Fruit fly (Drosophila melanogaster): Measurements from ENCODE around the gene mIF2.

The mIF2 gene

DNA sequence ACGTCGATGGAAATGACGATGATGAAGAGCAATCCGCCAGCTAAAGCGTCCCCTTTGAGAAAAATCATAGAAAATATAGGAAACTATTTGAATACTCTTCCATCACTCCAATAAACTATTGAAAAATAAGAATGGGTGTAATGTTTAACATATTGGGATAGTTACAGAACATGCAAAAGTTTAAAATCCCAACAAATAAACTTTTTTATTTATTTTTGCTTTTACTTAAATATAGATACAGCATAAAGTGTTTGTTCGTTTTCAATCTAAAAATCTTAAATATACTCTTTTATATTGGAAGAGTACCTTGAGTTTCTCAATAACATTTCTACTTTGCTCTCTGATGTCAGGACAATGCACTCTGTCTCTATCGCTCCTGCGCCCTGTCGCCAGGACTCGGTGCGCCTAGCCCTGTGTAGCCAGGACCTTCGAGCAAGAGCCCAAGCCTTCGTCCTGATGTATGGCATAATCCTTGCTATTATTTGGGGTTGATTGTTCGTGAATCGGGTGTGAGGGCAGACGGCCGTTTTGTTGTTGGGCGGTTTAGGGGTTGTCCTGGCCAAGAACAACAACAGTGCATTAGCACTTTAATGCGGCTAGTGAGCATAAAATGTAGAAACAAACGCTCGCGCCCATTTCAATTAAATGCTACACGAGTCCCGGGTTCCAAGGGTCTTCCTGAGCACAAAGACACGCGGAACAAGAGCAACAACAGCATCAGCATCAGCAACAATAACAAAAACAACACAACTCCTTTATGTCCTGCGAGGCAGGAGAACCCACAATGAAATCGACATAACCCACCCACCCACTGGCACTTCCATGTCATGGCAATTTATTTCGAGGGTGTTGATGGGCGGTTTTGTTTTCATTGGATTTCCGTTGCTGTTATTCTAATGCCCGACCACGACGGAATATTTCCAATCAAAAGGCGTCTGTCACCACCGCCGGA lies 28.4 kb upstream of the mIF2 start (continued):
- TF ChIP-seq chinmo (GFP tag; IDR thresholded peaks at IDR 0.05; ENCODE audit: partially characterized antibody) (0 out of 4 replicates have a peak, but pooled peaks have one; percentile 51), CG10267 (tag; optimal IDR thresholded peaks at IDR 0.05) (peak; percentile 32), ato (GFP tag; IDR thresholded peaks at IDR 0.05; ENCODE audit: partially characterized antibody) (no peak), Hey (tag; optimal IDR thresholded peaks at IDR 0.05) (peak; percentile 72), toy (GFP tag; IDR thresholded peaks at IDR 0.05) (no peak), CG10979 (tag; optimal IDR thresholded peaks at IDR 0.05) (peak; percentile 39), p53 (GFP tag; optimal IDR thresholded peaks at IDR 0.05) (no peak), disco-r (GFP tag; optimal IDR thresholded peaks at IDR 0.05) (no peak), mirr (GFP tag; optimal IDR thresholded peaks at IDR 0.05) (peak; percentile 5), chm (GFP tag; IDR thresholded peaks at IDR 0.05) (no peak), row (GFP tag; IDR thresholded peaks at IDR 0.05) (peak; percentile 73), unpg (GFP tag; optimal IDR thresholded peaks at IDR 0.05) (no peak), nom (GFP tag; optimal IDR thresholded peaks at IDR 0.05) (no peak), Sox100B (GFP tag; optimal IDR thresholded peaks at IDR 0.05) (peak; percentile 11), eve (GFP tag; optimal IDR thresholded peaks at IDR 0.05) (no peak), CG4617 (GFP tag; optimal IDR thresholded peaks at IDR 0.05; ENCODE audit: borderline replicate concordance) (no peak), CG1024 (GFP tag; IDR thresholded peaks at IDR 0.05) (no peak), Antp (GFP tag; optimal IDR thresholded peaks at IDR 0.05) (no peak), seq (GFP tag; IDR thresholded peaks at IDR 0.05) (peak; percentile 14; the same call in 1 of the 2 replicates), CG3163 (GFP tag; optimal IDR thresholded peaks at IDR 0.05) (no peak), CG9876 (GFP tag; optimal IDR thresholded peaks at IDR 0.05) (no peak), Nf-YB (GFP tag; optimal IDR thresholded peaks at IDR 0.05) (peak; percentile 35), CG11696 (GFP tag; IDR thresholded peaks at IDR 0.05) (no peak), sens (GFP tag) (peak; percentile 68), otp (GFP tag; IDR thresholded peaks at IDR 0.05) (no peak), CG18262 (tag; optimal IDR thresholded peaks at IDR 0.05) (peak; percentile 20), Rfx (GFP tag; IDR thresholded peaks at IDR 0.05) (no peak), Nf-YC (tag; optimal IDR thresholded peaks at IDR 0.05) (peak; percentile 1), Ets65A (GFP tag) (peak; percentile 86), phol (tag; optimal IDR thresholded peaks at IDR 0.05) (peak; percentile 19), B-H1 (GFP tag; IDR thresholded peaks at IDR 0.05) (no peak)

DNA sequence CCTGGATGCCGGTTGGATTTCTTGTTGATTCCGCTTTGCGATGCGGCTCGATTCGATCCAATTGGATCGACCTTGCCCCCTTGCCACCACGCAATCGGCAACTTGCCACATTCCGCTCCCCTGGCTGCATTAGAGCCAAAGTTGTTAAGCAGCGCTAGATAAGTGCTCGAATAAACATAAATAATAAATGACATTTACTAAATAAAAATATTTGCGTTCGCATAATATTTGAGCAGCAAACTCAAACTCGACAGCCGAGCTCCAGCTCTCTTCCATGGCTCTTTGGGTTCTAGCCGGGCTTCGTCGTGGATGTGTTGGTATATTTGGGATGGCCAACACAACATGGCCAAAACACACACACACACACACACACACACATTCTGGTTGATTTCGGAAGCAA lies 26.2 kb upstream of the mIF2 start:
- TF ChIP-seq ham (GFP tag; IDR thresholded peaks at IDR 0.05) (no peak), sima (GFP tag; optimal IDR thresholded peaks at IDR 0.05) (no peak), grau (tag; optimal IDR thresholded peaks at IDR 0.05) (peak; percentile 34), Sry-δ (GFP tag; optimal IDR thresholded peaks at IDR 0.05) (no peak), CG4424 (GFP tag; optimal IDR thresholded peaks at IDR 0.05) (no peak), Lpt (GFP tag; optimal IDR thresholded peaks at IDR 0.05) (no peak), kah (GFP tag; optimal IDR thresholded peaks at IDR 0.05) (peak; percentile 10), trem (tag; optimal IDR thresholded peaks at IDR 0.05) (peak; percentile 24), CG11695 (GFP tag; IDR thresholded peaks at IDR 0.05) (0 out of 3 replicates have a peak, but pooled peaks have one; percentile 15), pan (optimal IDR thresholded peaks at IDR 0.05) (no peak), pan (GFP tag; optimal IDR thresholded peaks at IDR 0.05 in 1 of 2, IDR thresholded peaks at IDR 0.05 in 1 of 2) (no peak), CG7556 (GFP tag; optimal IDR thresholded peaks at IDR 0.05) (peak; percentile 38), B-H1 (GFP tag; IDR thresholded peaks at IDR 0.05) (no peak), Oaz (GFP tag; IDR thresholded peaks at IDR 0.05) (no peak), knrl (GFP tag; IDR thresholded peaks at IDR 0.05; ENCODE audit: partially characterized antibody) (no peak), gcm (GFP tag; optimal IDR thresholded peaks at IDR 0.05) (peak; percentile 6), CG9215 (GFP tag; IDR thresholded peaks at IDR 0.05) (no peak), al (GFP tag; IDR thresholded peaks at IDR 0.05) (no peak), jumu (GFP tag; optimal IDR thresholded peaks at IDR 0.05) (no peak), disco-r (GFP tag; optimal IDR thresholded peaks at IDR 0.05) (no peak), Dbx (GFP tag; IDR thresholded peaks at IDR 0.05) (peak; percentile 33; the same call in 1 of the 3 replicates), pb (GFP tag; optimal IDR thresholded peaks at IDR 0.05) (no peak)

Measured in whole organism, embryonic.